Fruit fly (Drosophila melanogaster): ENCODE data around the gene CG8509.

Gene CG8509

dm6 chrX:15814485-15814884 is 5.1 kb downstream of the CG8509 start:
- TF ChIP-seq CG9948 (tag; optimal IDR thresholded peaks at IDR 0.05) (no peak), CG8159 (tag; optimal IDR thresholded peaks at IDR 0.05) (no peak), CG8301 (tag; optimal IDR thresholded peaks at IDR 0.05) (no peak), D1 (tag; optimal IDR thresholded peaks at IDR 0.05) (no peak), CG32121 (GFP tag; IDR thresholded peaks at IDR 0.05) (no peak), Snoo (tag; optimal IDR thresholded peaks at IDR 0.05) (no peak), CG15710 (tag; optimal IDR thresholded peaks at IDR 0.05) (no peak)

dm6 chrX:15816127-15816526 is 6.8 kb downstream of the CG8509 start:
- no peak for TF ChIP-seq CG32121 (GFP tag; IDR thresholded peaks at IDR 0.05)
- TF ChIP-seq Ets98B (GFP tag; IDR thresholded peaks at IDR 0.05), result no peak
- no peak for TF ChIP-seq Pif1A (GFP tag; optimal IDR thresholded peaks at IDR 0.05)
- TF ChIP-seq CG10348 (GFP tag; IDR thresholded peaks at IDR 0.05), result no peak
- TF ChIP-seq CG12605 (GFP tag; IDR thresholded peaks at IDR 0.05), result no peak
- TF ChIP-seq CG14655 (GFP tag; optimal IDR thresholded peaks at IDR 0.05), result no peak

dm6 chrX:15816905-15817304 is 7.5 kb downstream of the CG8509 start:
- no peak for TF ChIP-seq Pif1B (GFP tag; optimal IDR thresholded peaks at IDR 0.05)

- TF ChIP-seq CG13204 (GFP tag; optimal IDR thresholded peaks at IDR 0.05) (no peak), Pif1B (GFP tag; optimal IDR thresholded peaks at IDR 0.05) (no peak), CG8159 (tag; optimal IDR thresholded peaks at IDR 0.05) (no peak), CG10348 (GFP tag; IDR thresholded peaks at IDR 0.05) (no peak), CG12605 (GFP tag; IDR thresholded peaks at IDR 0.05) (no peak), fd96Ca (GFP tag; IDR thresholded peaks at IDR 0.05) (no peak), CG8301 (tag; optimal IDR thresholded peaks at IDR 0.05) (no peak), CG4496 (GFP tag; IDR thresholded peaks at IDR 0.05) (no peak), EcR (GFP tag; optimal IDR thresholded peaks at IDR 0.05) (no peak), Pif1A (GFP tag; optimal IDR thresholded peaks at IDR 0.05) (no peak), rn (GFP tag; IDR thresholded peaks at IDR 0.05) (no peak), gl (tag; optimal IDR thresholded peaks at IDR 0.05) (no peak), CG9948 (tag; optimal IDR thresholded peaks at IDR 0.05) (no peak), Snoo (tag; optimal IDR thresholded peaks at IDR 0.05) (no peak), CG34367 (tag; optimal IDR thresholded peaks at IDR 0.05) (no peak), D1 (tag; optimal IDR thresholded peaks at IDR 0.05) (no peak), CG14655 (GFP tag; optimal IDR thresholded peaks at IDR 0.05) (no peak), CG15710 (tag; optimal IDR thresholded peaks at IDR 0.05) (no peak), CG32121 (GFP tag; IDR thresholded peaks at IDR 0.05) (no peak)
Observed at dm6 chrX:15817823-15818222, 8.5 kb downstream of the CG8509 start.

dm6 chrX:15818608-15819184 is 9.3 kb downstream of the CG8509 start:
- TF ChIP-seq CG8301 (tag; optimal IDR thresholded peaks at IDR 0.05), result no peak
- TF ChIP-seq D1 (tag; optimal IDR thresholded peaks at IDR 0.05), result no peak
- no peak for TF ChIP-seq CG10348 (GFP tag; IDR thresholded peaks at IDR 0.05)
- no peak for TF ChIP-seq gl (tag; optimal IDR thresholded peaks at IDR 0.05)
- no peak for TF ChIP-seq CG13204 (GFP tag; optimal IDR thresholded peaks at IDR 0.05)
- TF ChIP-seq Pif1B (GFP tag; optimal IDR thresholded peaks at IDR 0.05), result no peak
- no peak for TF ChIP-seq rn (GFP tag; IDR thresholded peaks at IDR 0.05)
- TF ChIP-seq CG34367 (tag; optimal IDR thresholded peaks at IDR 0.05), result no peak
- no peak for TF ChIP-seq Snoo (tag; optimal IDR thresholded peaks at IDR 0.05)
- TF ChIP-seq CG14655 (GFP tag; optimal IDR thresholded peaks at IDR 0.05), result no peak
- no peak for TF ChIP-seq CG17806 (tag; optimal IDR thresholded peaks at IDR 0.05)

dm6 chrX:15822363-15822762 is 13.0 kb downstream of the CG8509 start:
- TF ChIP-seq CG34367 (tag; optimal IDR thresholded peaks at IDR 0.05), result no peak
- TF ChIP-seq CG10348 (GFP tag; IDR thresholded peaks at IDR 0.05), result no peak
- no peak for TF ChIP-seq CG8159 (tag; optimal IDR thresholded peaks at IDR 0.05)
- no peak for TF ChIP-seq fd96Ca (GFP tag; IDR thresholded peaks at IDR 0.05)
- TF ChIP-seq CG8301 (tag; optimal IDR thresholded peaks at IDR 0.05), result no peak
- no peak for TF ChIP-seq CG13204 (GFP tag; optimal IDR thresholded peaks at IDR 0.05)
- no peak for TF ChIP-seq Snoo (tag; optimal IDR thresholded peaks at IDR 0.05)
- no peak for TF ChIP-seq Ets98B (GFP tag; IDR thresholded peaks at IDR 0.05)
- no peak for TF ChIP-seq Pif1A (GFP tag; optimal IDR thresholded peaks at IDR 0.05)
- TF ChIP-seq gl (tag; optimal IDR thresholded peaks at IDR 0.05), result no peak
- no peak for TF ChIP-seq CG14655 (GFP tag; optimal IDR thresholded peaks at IDR 0.05)

- TF ChIP-seq rn (GFP tag; IDR thresholded peaks at IDR 0.05), result no peak
Observed at dm6 chrX:15833957-15834356, 24.6 kb downstream of the CG8509 start.

Data from whole organism, pupa.